Fruit fly (Drosophila melanogaster): ENCODE results near the gene Cpr76Ba.

dm6 chr3L:19560695-19561246, 42.6 kb upstream of the Cpr76Ba start:
- no peak for TF ChIP-seq usp (GFP tag; optimal IDR thresholded peaks at IDR 0.05)
- TF ChIP-seq CG8478 (optimal IDR thresholded peaks at IDR 0.05) = no peak
- TF ChIP-seq pan (optimal IDR thresholded peaks at IDR 0.05) = no peak
- no peak for TF ChIP-seq EcR (GFP tag; optimal IDR thresholded peaks at IDR 0.05)
- TF ChIP-seq psq (optimal IDR thresholded peaks at IDR 0.05) = no peak

Data from whole organism.